Worm (Caenorhabditis elegans) whole organism, L2 larva: ENCODE measurements around the gene bath-45.

ENCODE experiments used
- C34F6.9 ChIP-seq: fragments of 150-350 bp; optimal IDR thresholded peaks from 2 replicates; lab custom pipeline; 2014; ENCODE audit warnings: missing biosample characterization, missing genetic modification characterization
- F13H6.1 ChIP-seq: sonication (generic microtip); optimal IDR thresholded peaks from 2 replicates; lab custom pipeline; 2016; ENCODE audit warnings: missing genetic modification characterization, missing compliant biosample characterization
- R02D3.7 ChIP-seq: fragments of 150-350 bp; optimal IDR thresholded peaks from 2 replicates; lab custom pipeline; 2014; ENCODE audit warnings: missing biosample characterization, missing genetic modification characterization
- Y55F3AM.14 ChIP-seq: fragments of 200-800 bp; sonication (Bioruptor generic); optimal IDR thresholded peaks from 2 replicates; lab custom pipeline; 2018; ENCODE audit warnings: mild to moderate bottlenecking, missing genetic modification characterization, missing compliant biosample characterization
- ZK546.5 ChIP-seq: sonication (generic microtip); optimal IDR thresholded peaks from 2 replicates; lab custom pipeline; 2017; ENCODE audit warnings: missing biosample characterization, missing genetic modification characterization
- alr-1 ChIP-seq: fragments of 150-350 bp; optimal IDR thresholded peaks from 2 replicates; lab custom pipeline; 2014; ENCODE audit warnings: missing biosample characterization, missing genetic modification characterization
- aly-2 ChIP-seq: fragments of 150-350 bp; optimal IDR thresholded peaks from 2 replicates; lab custom pipeline; 2014; ENCODE audit warnings: missing biosample characterization, missing genetic modification characterization
- ama-1 ChIP-seq: fragments of 150-350 bp; optimal IDR thresholded peaks from 2 replicates; lab custom pipeline; 2018; ENCODE audit warnings: inconsistent platforms
- blmp-1 ChIP-seq: sonication (generic microtip); optimal IDR thresholded peaks from 2 replicates; lab custom pipeline; 2017; ENCODE audit warnings: missing genetic modification characterization, mild to moderate bottlenecking, missing compliant biosample characterization, antibody characterized with exemption, moderate library complexity; ENCODE audit not compliant: insufficient read depth
- ceh-16 ChIP-seq: fragments of 150-350 bp; optimal IDR thresholded peaks from 2 replicates; lab custom pipeline; 2014; ENCODE audit warnings: missing biosample characterization, missing genetic modification characterization
- ceh-82 ChIP-seq: fragments of 150-350 bp; optimal IDR thresholded peaks from 2 replicates; lab custom pipeline; 2014; ENCODE audit warnings: missing biosample characterization, missing genetic modification characterization
- crh-2 ChIP-seq: sonication (generic microtip); optimal IDR thresholded peaks from 2 replicates; lab custom pipeline; 2017; ENCODE audit warnings: missing biosample characterization, missing genetic modification characterization
- dmd-4 ChIP-seq: sonication (generic microtip); optimal IDR thresholded peaks from 2 replicates; lab custom pipeline; 2017; ENCODE audit warnings: missing biosample characterization, missing genetic modification characterization
- egl-27 ChIP-seq: sonication (generic microtip); optimal IDR thresholded peaks from 3 replicates; lab custom pipeline; 2017; ENCODE audit warnings: missing biosample characterization, missing genetic modification reagents, missing genetic modification characterization
- elt-1 ChIP-seq: fragments of 150-350 bp; optimal IDR thresholded peaks from 2 replicates; lab custom pipeline; 2014; ENCODE audit warnings: missing biosample characterization, missing genetic modification characterization
- elt-3 ChIP-seq: sonication (generic microtip); optimal IDR thresholded peaks from 2 replicates; lab custom pipeline; 2017; ENCODE audit warnings: missing biosample characterization, missing genetic modification characterization
- fos-1 ChIP-seq: fragments of 150-350 bp; optimal IDR thresholded peaks from 2 replicates; lab custom pipeline; 2014; ENCODE audit warnings: missing biosample characterization, missing genetic modification characterization
- gmeb-1 ChIP-seq: fragments of 150-350 bp; optimal IDR thresholded peaks from 2 replicates; lab custom pipeline; 2014; ENCODE audit warnings: missing biosample characterization, missing genetic modification characterization
- lin-11 ChIP-seq: fragments of 150-350 bp; sonication (generic microtip); optimal IDR thresholded peaks from 2 replicates; lab custom pipeline; 2014; ENCODE audit warnings: missing biosample characterization, missing genetic modification characterization, inconsistent platforms, mixed read lengths
- lin-13 ChIP-seq: fragments of 150-350 bp; optimal IDR thresholded peaks from 2 replicates; lab custom pipeline; 2014; ENCODE audit warnings: missing biosample characterization, missing genetic modification reagents, missing genetic modification characterization
- lin-39 ChIP-seq: fragments of 150-350 bp; optimal IDR thresholded peaks from 2 replicates; lab custom pipeline; 2014; ENCODE audit warnings: missing biosample characterization, missing genetic modification reagents, missing genetic modification characterization
- lsy-2 ChIP-seq, 2 experiments: fragments of 150-350 bp in 1 of 2; sonication (generic microtip) in 1 of 2; optimal IDR thresholded peaks; 2 replicates each; lab custom pipeline; 2014 to 2017; ENCODE audit warnings: missing biosample characterization in 2 of 2, missing genetic modification characterization in 2 of 2
- mab-5 ChIP-seq: fragments of 150-350 bp; optimal IDR thresholded peaks from 2 replicates; lab custom pipeline; 2014; ENCODE audit warnings: missing biosample characterization, missing genetic modification characterization
- mbf-1 ChIP-seq: sonication (generic microtip); optimal IDR thresholded peaks from 2 replicates; lab custom pipeline; 2017; ENCODE audit warnings: missing biosample characterization, missing genetic modification characterization
- mdl-1 ChIP-seq, 2 experiments: fragments of 150-350 bp in 1 of 2; sonication (generic microtip) in 1 of 2; optimal IDR thresholded peaks; 2 replicates each; lab custom pipeline; 2017; ENCODE audit warnings: missing biosample characterization in 2 of 2, missing genetic modification characterization in 2 of 2
- nhr-10 ChIP-seq: sonication (generic microtip); optimal IDR thresholded peaks from 2 replicates; lab custom pipeline; 2017; ENCODE audit warnings: missing biosample characterization, missing genetic modification characterization
- nhr-11 ChIP-seq: fragments of 150-350 bp; optimal IDR thresholded peaks from 2 replicates; lab custom pipeline; 2014; ENCODE audit warnings: missing biosample characterization, missing genetic modification characterization
- nhr-12 ChIP-seq: fragments of 150-350 bp; optimal IDR thresholded peaks from 2 replicates; lab custom pipeline; 2014; ENCODE audit warnings: missing biosample characterization, missing genetic modification characterization
- nhr-129 ChIP-seq: fragments of 150-350 bp; optimal IDR thresholded peaks from 2 replicates; lab custom pipeline; 2014; ENCODE audit warnings: missing biosample characterization, missing genetic modification characterization
- nhr-21 ChIP-seq: fragments of 150-350 bp; optimal IDR thresholded peaks from 2 replicates; lab custom pipeline; 2014; ENCODE audit warnings: missing biosample characterization, missing genetic modification characterization
- nhr-23 ChIP-seq: fragments of 150-350 bp; optimal IDR thresholded peaks from 2 replicates; lab custom pipeline; 2014; ENCODE audit warnings: missing biosample characterization, missing genetic modification reagents, missing genetic modification characterization
- nhr-237 ChIP-seq: fragments of 150-350 bp; optimal IDR thresholded peaks from 2 replicates; lab custom pipeline; 2014; ENCODE audit warnings: missing biosample characterization, missing genetic modification characterization
- nhr-25 ChIP-seq: fragments of 150-350 bp; sonication (generic microtip); optimal IDR thresholded peaks from 3 replicates; lab custom pipeline; 2014; ENCODE audit warnings: missing biosample characterization, missing genetic modification characterization
- nhr-6 ChIP-seq: fragments of 150-350 bp; optimal IDR thresholded peaks from 2 replicates; lab custom pipeline; 2014; ENCODE audit warnings: missing biosample characterization, missing genetic modification characterization
- nhr-77 ChIP-seq: fragments of 150-350 bp; optimal IDR thresholded peaks from 2 replicates; lab custom pipeline; 2014; ENCODE audit warnings: missing biosample characterization, missing genetic modification characterization
- peb-1 ChIP-seq: fragments of 150-350 bp; optimal IDR thresholded peaks from 2 replicates; lab custom pipeline; 2014; ENCODE audit warnings: missing biosample characterization, missing genetic modification characterization
- sem-4 ChIP-seq: fragments of 150-350 bp; optimal IDR thresholded peaks from 2 replicates; lab custom pipeline; 2014; ENCODE audit warnings: missing biosample characterization, missing genetic modification reagents, missing genetic modification characterization
- skn-1 ChIP-seq: sonication (generic microtip); optimal IDR thresholded peaks from 2 replicates; lab custom pipeline; 2017; ENCODE audit warnings: missing biosample characterization, missing genetic modification characterization
- sma-3 ChIP-seq: sonication (generic microtip); optimal IDR thresholded peaks from 2 replicates; lab custom pipeline; 2016; ENCODE audit warnings: missing genetic modification reagents, missing genetic modification characterization, missing compliant biosample characterization
- sma-9 ChIP-seq, 2 experiments: fragments of 150-350 bp in 1 of 2; sonication (generic microtip) in 1 of 2; optimal IDR thresholded peaks; 2 replicates each; lab custom pipeline; 2014 to 2016; ENCODE audit warnings: missing genetic modification characterization in 2 of 2, mild to moderate bottlenecking in 1 of 2, missing biosample characterization in 1 of 2, missing compliant biosample characterization in 1 of 2, missing genetic modification reagents in 1 of 2, moderate library complexity in 1 of 2
- snpc-4 ChIP-seq: fragments of 150-350 bp; optimal IDR thresholded peaks from 2 replicates; lab custom pipeline; 2014; ENCODE audit warnings: missing biosample characterization, missing genetic modification characterization
- unc-39 ChIP-seq: fragments of 150-350 bp; optimal IDR thresholded peaks from 2 replicates; lab custom pipeline; 2014; ENCODE audit warnings: missing biosample characterization, missing genetic modification characterization
- unc-55 ChIP-seq: fragments of 150-350 bp; sonication (generic microtip); optimal IDR thresholded peaks from 3 replicates; lab custom pipeline; 2014; ENCODE audit warnings: missing biosample characterization, missing genetic modification reagents, missing genetic modification characterization
- unc-62 ChIP-seq: fragments of 150-350 bp; optimal IDR thresholded peaks from 2 replicates; lab custom pipeline; 2014; ENCODE audit warnings: missing biosample characterization, missing genetic modification reagents, missing genetic modification characterization
- zag-1 ChIP-seq: fragments of 150-350 bp; optimal IDR thresholded peaks from 2 replicates; lab custom pipeline; 2014; ENCODE audit warnings: missing biosample characterization, missing genetic modification characterization
- ztf-1 ChIP-seq: fragments of 200-800 bp; sonication (Bioruptor generic); conservative IDR thresholded peaks from 2 replicates; pipeline ENCODE4 v1.3.6; 2022; ENCODE audit warnings: missing genetic modification characterization, missing compliant biosample characterization
- ztf-11 ChIP-seq: sonication (generic microtip); optimal IDR thresholded peaks from 2 replicates; lab custom pipeline; 2017; ENCODE audit warnings: missing biosample characterization, missing genetic modification characterization
- ztf-4 ChIP-seq: fragments of 150-350 bp; optimal IDR thresholded peaks from 2 replicates; lab custom pipeline; 2014; ENCODE audit warnings: missing biosample characterization, missing genetic modification characterization

bath-45 gene

DNA sequence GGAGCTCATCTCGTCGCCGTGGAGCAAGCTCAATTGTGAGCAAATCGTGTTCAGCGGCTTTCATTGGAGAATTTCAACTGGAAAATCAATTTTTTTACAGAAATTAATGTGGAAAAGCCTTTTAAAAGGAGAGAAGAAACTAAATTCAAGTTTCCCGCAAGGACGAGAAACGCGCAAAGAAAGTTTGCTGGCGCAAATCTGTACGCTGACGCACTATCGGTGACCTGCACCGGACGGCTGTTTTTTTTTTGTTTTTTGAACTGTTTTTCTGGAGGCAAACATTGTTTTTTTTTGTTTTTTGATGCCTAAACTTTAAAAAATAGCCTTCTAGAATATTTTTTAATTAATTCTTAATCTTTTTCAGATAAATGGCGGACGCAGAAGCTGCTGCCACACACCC lies 34.2 kb downstream of the bath-45 start, which contains the start of the genes hpr-17 and F32A11.1:
Gene hpr-17 (minus strand): TSS at position 77 of the 400 bp plus-strand sequence.
Gene F32A11.1 (plus strand): TSS at position 359 of the 400 bp plus-strand sequence.
- no peak for TF ChIP-seq dmd-4
- no peak for TF ChIP-seq peb-1
- no peak for TF ChIP-seq unc-62 (GFP tag; lab: Kevin White, UChicago)
- no peak for TF ChIP-seq elt-1 (tag; lab: Kevin White, UChicago)
- TF ChIP-seq lin-39 (tag; lab: Kevin White, UChicago), result no peak
- TF ChIP-seq gmeb-1 (tag; lab: Kevin White, UChicago), result peak; percentile 99
- no peak for TF ChIP-seq nhr-6 (tag; lab: Kevin White, UChicago)
- TF ChIP-seq nhr-21 (tag; lab: Kevin White, UChicago), result peak; percentile 75
- no peak for TF ChIP-seq ztf-1
- TF ChIP-seq unc-39, result no peak
- TF ChIP-seq sma-9 (GFP tag; optimal IDR thresholded peaks at IDR 0.05; lab: Kevin White, UChicago), result peak; percentile 86
- no peak for TF ChIP-seq sma-9 (tag; optimal IDR thresholded peaks at IDR 0.05; lab: Kevin White, UChicago)
- peak; percentile 94 for TF ChIP-seq unc-55
- peak; percentile 87 to 92 for TF ChIP-seq lsy-2 (tag; optimal IDR thresholded peaks at IDR 0.05; lab: Kevin White, UChicago)
- no peak for TF ChIP-seq nhr-23 (tag; lab: Kevin White, UChicago)
- peak; percentile 58 for TF ChIP-seq nhr-10 (tag; lab: Kevin White, UChicago)
- no peak for TF ChIP-seq mbf-1
- TF ChIP-seq zag-1 (tag; lab: Kevin White, UChicago), result no peak
- TF ChIP-seq crh-2 (tag; lab: Kevin White, UChicago), result peak; percentile 86
- TF ChIP-seq ceh-16 (tag; lab: Kevin White, UChicago), result no peak
- no peak for TF ChIP-seq alr-1 (tag; lab: Kevin White, UChicago)
- no peak for TF ChIP-seq ama-1
- TF ChIP-seq ztf-11, result no peak
- no peak for TF ChIP-seq Y55F3AM.14 (GFP tag; lab: Kevin White, UChicago)
- peak; percentile 80 for TF ChIP-seq lin-13 (GFP tag; lab: Kevin White, UChicago)
- peak; percentile 36 for TF ChIP-seq nhr-77 (tag; lab: Kevin White, UChicago)
- no peak for TF ChIP-seq ZK546.5 (tag; lab: Kevin White, UChicago)
- peak; percentile 49 for TF ChIP-seq sem-4 (tag; lab: Kevin White, UChicago)
- peak; percentile 55 for TF ChIP-seq R02D3.7 (tag; lab: Kevin White, UChicago)
- peak; percentile 70 for TF ChIP-seq mab-5 (tag; lab: Kevin White, UChicago)
- no peak for TF ChIP-seq elt-3 (tag; lab: Kevin White, UChicago)
- TF ChIP-seq snpc-4 (tag; lab: Kevin White, UChicago), result peak; percentile 82
- TF ChIP-seq nhr-12 (tag; lab: Kevin White, UChicago), result no peak
- no peak for TF ChIP-seq mdl-1 (tag; optimal IDR thresholded peaks at IDR 0.05; lab: Kevin White, UChicago)
- peak; percentile 78 for TF ChIP-seq lin-11 (tag; lab: Kevin White, UChicago)
- no peak for TF ChIP-seq aly-2 (tag; lab: Kevin White, UChicago)
- peak; percentile 63 for TF ChIP-seq F13H6.1 (tag; lab: Kevin White, UChicago)
- TF ChIP-seq fos-1 (tag; lab: Kevin White, UChicago), result peak; percentile 56
- TF ChIP-seq nhr-11 (tag; lab: Kevin White, UChicago), result no peak
- peak; percentile 76 for TF ChIP-seq sma-3
- TF ChIP-seq nhr-25 (tag; lab: Kevin White, UChicago), result peak; percentile 80
- peak; percentile 21 for TF ChIP-seq ztf-4 (tag; lab: Kevin White, UChicago)
- TF ChIP-seq nhr-129 (tag; lab: Kevin White, UChicago), result peak; percentile 77
- peak; percentile 19 for TF ChIP-seq nhr-237
- TF ChIP-seq ceh-82 (tag; lab: Kevin White, UChicago), result peak; percentile 61
- TF ChIP-seq egl-27 (tag; lab: Kevin White, UChicago), result peak; percentile 67
- TF ChIP-seq skn-1, result peak; percentile 2
- TF ChIP-seq blmp-1 (tag; lab: Kevin White, UChicago), result peak; percentile 23
- peak; percentile 90 for TF ChIP-seq C34F6.9
